Fruit fly (Drosophila melanogaster): ENCODE results near the gene Arts.

DNA sequence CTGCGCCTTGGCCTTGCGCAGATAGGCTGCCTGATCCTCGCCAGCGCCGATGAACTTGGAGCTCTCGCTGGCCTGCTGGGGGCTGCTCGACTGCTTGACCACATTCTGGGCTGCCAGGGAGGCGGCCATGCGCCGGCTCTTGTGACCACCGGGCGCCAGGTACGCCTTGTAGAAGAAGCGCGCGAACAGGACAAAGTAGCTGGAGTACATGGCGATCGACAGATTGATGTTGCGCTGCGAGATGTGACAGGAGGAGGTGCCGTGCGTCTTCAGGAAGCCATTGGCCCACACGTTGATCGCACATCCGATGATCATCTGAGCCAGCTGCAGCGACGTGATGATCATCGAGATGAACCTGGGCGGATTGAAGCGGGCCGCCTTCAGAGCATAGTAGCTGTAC, 47.4 kb downstream of the Arts start:
- no peak for TF ChIP-seq CG7045 (GFP tag; optimal IDR thresholded peaks at IDR 0.05)
- TF ChIP-seq Crg-1 (GFP tag; optimal IDR thresholded peaks at IDR 0.05), result no peak
- no peak for TF ChIP-seq CG14711 (tag; optimal IDR thresholded peaks at IDR 0.05)
- no peak for TF ChIP-seq CG12768 (GFP tag; optimal IDR thresholded peaks at IDR 0.05)
- no peak for TF ChIP-seq CG33017 (tag; optimal IDR thresholded peaks at IDR 0.05)
- TF ChIP-seq CG5204 (GFP tag; optimal IDR thresholded peaks at IDR 0.05), result no peak
- TF ChIP-seq kay (GFP tag; ENCODE audit: borderline replicate concordance), result no peak
- no peak for TF ChIP-seq CG7101 (tag; optimal IDR thresholded peaks at IDR 0.05)
